Worm (Caenorhabditis elegans): ENCODE results near the gene ZK470.6.

DNA sequence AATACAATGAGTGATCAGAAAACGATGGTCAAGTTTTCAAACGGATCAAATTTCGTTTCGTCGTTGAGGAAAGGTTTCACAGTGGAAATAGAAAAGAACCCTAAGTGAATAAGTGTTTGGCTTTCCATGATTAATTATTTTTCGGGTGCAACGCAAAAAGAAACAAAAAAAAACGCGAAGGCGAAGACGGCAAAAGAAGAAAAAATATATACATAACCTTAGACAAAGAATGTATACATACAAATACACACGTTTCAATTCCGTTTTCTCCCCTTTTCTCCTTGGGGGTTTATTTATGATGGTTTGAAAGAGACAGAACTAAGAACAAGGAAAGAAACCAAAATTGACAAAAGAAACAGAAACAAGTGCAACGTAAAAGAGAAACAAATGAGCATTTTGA is 15.4 kb downstream of the ZK470.6 start:
- TF ChIP-seq snpc-4 (tag; optimal IDR thresholded peaks at IDR 0.05), result no peak
- no peak for TF ChIP-seq lin-13 (tag; optimal IDR thresholded peaks at IDR 0.05)
- TF ChIP-seq drap-1 (GFP tag; optimal IDR thresholded peaks at IDR 0.05), result no peak
- TF ChIP-seq ces-1 (GFP tag; optimal IDR thresholded peaks at IDR 0.05), result no peak
- TF ChIP-seq unc-39 (tag; optimal IDR thresholded peaks at IDR 0.05), result no peak
- TF ChIP-seq sptf-1 (tag; optimal IDR thresholded peaks at IDR 0.05), result no peak
- TF ChIP-seq ceh-43 (GFP tag; optimal IDR thresholded peaks at IDR 0.05), result no peak
- no peak for TF ChIP-seq elt-3 (tag; optimal IDR thresholded peaks at IDR 0.05)
- no peak for TF ChIP-seq hlh-1 (tag; optimal IDR thresholded peaks at IDR 0.05)
